Fruit fly (Drosophila melanogaster) whole organism, wandering third instar larva: ENCODE results near the gene tacc.

Experiments
- Abd-B ChIP-seq: fragments of >200 bp; optimal IDR thresholded peaks from 2 replicates; lab custom pipeline; 2017; ENCODE audit warnings: missing biosample characterization, missing genetic modification characterization
- CG32264 ChIP-seq: fragments of 200-800 bp; sonication (Bioruptor generic); optimal IDR thresholded peaks from 2 replicates; lab custom pipeline; 2016; ENCODE audit warnings: missing biosample characterization, missing genetic modification characterization
- CrebA ChIP-seq: fragments of 200-800 bp; sonication (Bioruptor generic); optimal IDR thresholded peaks from 2 replicates; lab custom pipeline; 2016; ENCODE audit warnings: missing biosample characterization, mild to moderate bottlenecking, missing genetic modification characterization, borderline replicate concordance
- Dfd ChIP-seq: fragments of >200 bp; optimal IDR thresholded peaks from 2 replicates; lab custom pipeline; 2017; ENCODE audit warnings: missing biosample characterization, missing genetic modification characterization
- Dif ChIP-seq: fragments of 200-275, 200-300 bp; sonication (Bioruptor generic); optimal IDR thresholded peaks from 2 replicates; lab custom pipeline; 2018; ENCODE audit warnings: missing biosample characterization, missing genetic modification characterization; ENCODE audit not compliant: partially characterized antibody
- GATAd ChIP-seq: sonication (Bioruptor generic); optimal IDR thresholded peaks from 2 replicates; lab custom pipeline; 2016; ENCODE audit warnings: missing biosample characterization, missing genetic modification characterization
- HLH106 ChIP-seq: fragments of 200-800 bp; optimal IDR thresholded peaks from 3 replicates; lab custom pipeline; 2019; ENCODE audit warnings: missing biosample characterization, mild to moderate bottlenecking, missing genetic modification characterization, moderate library complexity
- Hnf4 ChIP-seq: fragments of 200-800 bp; sonication (Bioruptor generic); optimal IDR thresholded peaks from 2 replicates; lab custom pipeline; 2016; ENCODE audit warnings: missing biosample characterization, mild to moderate bottlenecking, missing genetic modification characterization
- Hr78 ChIP-seq: fragments of >200 bp; optimal IDR thresholded peaks from 2 replicates; lab custom pipeline; 2017; ENCODE audit warnings: missing biosample characterization, missing genetic modification characterization
- Hr83 ChIP-seq: fragments of 200-300 bp; sonication (Bioruptor generic); optimal IDR thresholded peaks from 2 replicates; lab custom pipeline; 2016; ENCODE audit warnings: missing biosample characterization, mild to moderate bottlenecking, missing genetic modification characterization, moderate library complexity; ENCODE audit not compliant: poor library complexity, severe bottlenecking
- Jra ChIP-seq: sonication (Bioruptor generic); optimal IDR thresholded peaks from 2 replicates; lab custom pipeline; 2016; ENCODE audit warnings: missing biosample characterization, missing genetic modification characterization
- Mio ChIP-seq: sonication (Bioruptor generic); optimal IDR thresholded peaks from 2 replicates; lab custom pipeline; 2016; ENCODE audit warnings: missing biosample characterization, missing genetic modification characterization
- Myc ChIP-seq: fragments of >200 bp; optimal IDR thresholded peaks from 2 replicates; lab custom pipeline; 2017
- N ChIP-seq: fragments of >200 bp; optimal IDR thresholded peaks from 2 replicates; lab custom pipeline; 2018; ENCODE audit warnings: missing biosample characterization, missing external identifiers, missing genetic modification characterization
- Rel ChIP-seq, 2 experiments: fragments of 200-800 bp; sonication (Bioruptor generic) in 1 of 2; optimal IDR thresholded peaks; 2 replicates in 1 of 2; 3 replicates in 1 of 2; lab custom pipeline; 2016 to 2019; ENCODE audit warnings: mild to moderate bottlenecking in 2 of 2, missing biosample characterization in 2 of 2, missing genetic modification characterization in 2 of 2, moderate library complexity in 1 of 2
- Sp1 ChIP-seq: fragments of 200-800 bp; sonication (Bioruptor generic); optimal IDR thresholded peaks from 3 replicates; lab custom pipeline; 2019; ENCODE audit warnings: missing biosample characterization, mild to moderate bottlenecking, missing genetic modification characterization, moderate library complexity
- Vsx2 ChIP-seq: fragments of 200-300, 225-300 bp; sonication (Bioruptor generic); optimal IDR thresholded peaks from 2 replicates; lab custom pipeline; 2018; ENCODE audit warnings: missing biosample characterization, missing genetic modification characterization; ENCODE audit not compliant: partially characterized antibody
- br ChIP-seq: fragments of 200-800 bp; sonication (Bioruptor generic); optimal IDR thresholded peaks from 2 replicates; lab custom pipeline; 2016; ENCODE audit warnings: missing biosample characterization, missing genetic modification characterization
- brk ChIP-seq: fragments of 200-800 bp; sonication (Bioruptor generic); optimal IDR thresholded peaks from 2 replicates; lab custom pipeline; 2016; ENCODE audit warnings: missing biosample characterization, mild to moderate bottlenecking, missing genetic modification characterization
- dl ChIP-seq, 2 experiments: fragments of 175-275, 200-275 bp in 1 of 2; fragments of 200-275 bp in 1 of 2; sonication (Bioruptor generic); optimal IDR thresholded peaks; lab custom pipeline; 2018; ENCODE audit warnings: mild to moderate bottlenecking in 2 of 2, missing biosample characterization in 2 of 2, missing genetic modification characterization in 2 of 2, moderate library complexity in 2 of 2; ENCODE audit not compliant: partially characterized antibody in 2 of 2, insufficient read depth in 1 of 2
- dmrt93B ChIP-seq: fragments of 200-800 bp; sonication (Bioruptor generic); optimal IDR thresholded peaks from 2 replicates; lab custom pipeline; 2018; ENCODE audit warnings: missing biosample characterization, mild to moderate bottlenecking, missing genetic modification characterization
- ey ChIP-seq: fragments of 200-800 bp; sonication (Bioruptor generic); optimal IDR thresholded peaks from 2 replicates; lab custom pipeline; 2016; ENCODE audit warnings: missing biosample characterization, missing genetic modification characterization
- foxo ChIP-seq, 2 experiments: fragments of 200-800 bp; sonication (Bioruptor generic); optimal IDR thresholded peaks; 2 replicates in 1 of 2; 3 replicates in 1 of 2; lab custom pipeline; 2016 to 2017; ENCODE audit warnings: missing biosample characterization in 2 of 2, missing genetic modification characterization in 2 of 2
- fru ChIP-seq: fragments of 200-800 bp; sonication (Bioruptor generic); optimal IDR thresholded peaks from 3 replicates; lab custom pipeline; 2016; ENCODE audit warnings: missing biosample characterization, mild to moderate bottlenecking, missing genetic modification characterization
- h ChIP-seq: fragments of 200-800 bp; sonication (Bioruptor generic); optimal IDR thresholded peaks from 3 replicates; lab custom pipeline; 2016; ENCODE audit warnings: missing biosample characterization, mild to moderate bottlenecking, missing genetic modification characterization
- pan ChIP-seq: fragments of >200 bp; optimal IDR thresholded peaks from 2 replicates; lab custom pipeline; 2017
- psq ChIP-seq: fragments of 200-800 bp; sonication (Bioruptor generic); optimal IDR thresholded peaks from 3 replicates; lab custom pipeline; 2017; ENCODE audit warnings: missing biosample characterization, mild to moderate bottlenecking, missing genetic modification characterization, moderate library complexity
- rgr ChIP-seq: fragments of 200-800 bp; sonication (Bioruptor generic); optimal IDR thresholded peaks from 3 replicates; lab custom pipeline; 2016; ENCODE audit warnings: missing biosample characterization, mild to moderate bottlenecking, missing genetic modification characterization
- sage ChIP-seq: fragments of 200-800 bp; sonication (Bioruptor generic); optimal IDR thresholded peaks from 2 replicates; lab custom pipeline; 2016; ENCODE audit warnings: missing biosample characterization, mild to moderate bottlenecking, missing genetic modification characterization
- sv ChIP-seq: fragments of 200-800 bp; sonication (Bioruptor generic); optimal IDR thresholded peaks from 3 replicates; lab custom pipeline; 2016; ENCODE audit warnings: missing biosample characterization, missing genetic modification characterization
- tai ChIP-seq: sonication (Bioruptor generic); optimal IDR thresholded peaks from 2 replicates; lab custom pipeline; 2016; ENCODE audit warnings: missing biosample characterization, missing genetic modification characterization
- usp ChIP-seq: fragments of >200 bp; optimal IDR thresholded peaks from 2 replicates; lab custom pipeline; 2017; ENCODE audit warnings: missing biosample characterization, missing genetic modification characterization
- woc ChIP-seq: sonication (Bioruptor generic); optimal IDR thresholded peaks from 2 replicates; lab custom pipeline; 2016; ENCODE audit warnings: missing biosample characterization, mild to moderate bottlenecking, missing genetic modification characterization

Gene tacc

DNA sequence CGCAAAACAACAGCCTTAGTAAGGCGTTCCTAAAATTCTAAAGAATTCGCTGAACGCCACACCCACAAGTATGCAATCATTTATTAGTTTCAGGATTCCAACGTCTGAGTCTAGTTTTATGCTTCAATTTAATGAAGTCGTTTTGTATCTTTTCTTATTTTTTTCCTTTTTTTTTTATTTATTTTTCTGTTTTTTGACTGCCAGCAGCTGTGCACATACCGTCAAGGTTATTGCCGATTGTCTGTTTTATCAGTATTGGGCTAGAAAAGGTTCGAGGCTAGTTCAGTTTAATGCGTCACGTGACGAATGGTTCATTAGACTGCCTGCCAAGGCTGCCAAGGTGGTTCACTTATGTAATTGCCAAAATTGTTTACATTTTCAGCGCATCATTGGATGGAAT is 12.5 kb upstream of the tacc start:
- no peak for TF ChIP-seq Jra
- peak; percentile 4 for TF ChIP-seq rgr
- no peak for TF ChIP-seq Hr78 (GFP tag; lab: Kevin White, UChicago)
- no peak for TF ChIP-seq dl (GFP tag; optimal IDR thresholded peaks at IDR 0.05; lab: Kevin White, UChicago; ENCODE audit: insufficient read depth in 1 of 2, partially characterized antibody in 2 of 2)
- TF ChIP-seq CG32264 (GFP tag; lab: Kevin White, UChicago): no peak
- peak; percentile 25 for TF ChIP-seq h (GFP tag; lab: Kevin White, UChicago)
- no peak for TF ChIP-seq Myc (lab: Kevin White, UChicago)
- TF ChIP-seq GATAd: no peak
- no peak for TF ChIP-seq psq (GFP tag; lab: Kevin White, UChicago)
- TF ChIP-seq CrebA (GFP tag; lab: Kevin White, UChicago): peak; percentile 52
- TF ChIP-seq Mio: no peak
- TF ChIP-seq usp (GFP tag; lab: Kevin White, UChicago): no peak
- peak; percentile 77 for TF ChIP-seq Sp1
- no peak for TF ChIP-seq dmrt93B (GFP tag; lab: Kevin White, UChicago)
- TF ChIP-seq Dif: no peak
- peak; percentile 38 for TF ChIP-seq br (GFP tag; lab: Kevin White, UChicago)
- no peak for TF ChIP-seq N
- TF ChIP-seq Vsx2 (GFP tag; lab: Kevin White, UChicago): no peak
- TF ChIP-seq sv (GFP tag; lab: Kevin White, UChicago): no peak
- no peak for TF ChIP-seq Abd-B (GFP tag; lab: Kevin White, UChicago)
- TF ChIP-seq Hnf4: peak; percentile 28
- no peak for TF ChIP-seq ey (GFP tag; lab: Kevin White, UChicago)
- TF ChIP-seq pan (lab: Kevin White, UChicago): no peak
- peak; percentile 37 for TF ChIP-seq Hr83 (GFP tag; lab: Kevin White, UChicago)
- TF ChIP-seq foxo (GFP tag; optimal IDR thresholded peaks at IDR 0.05; lab: Kevin White, UChicago): no peak
- no peak for TF ChIP-seq HLH106
- peak; percentile 12 for TF ChIP-seq sage (GFP tag; lab: Kevin White, UChicago)

dm6 chr3R:4749735-4750134 is 879 bp upstream of the tacc start, which contains the start of gene atms:
TSS of gene atms (plus strand) at chr3R:4750035.
- TF ChIP-seq sv (GFP tag; lab: Kevin White, UChicago) (no peak), Rel (GFP tag; optimal IDR thresholded peaks at IDR 0.05; lab: Kevin White, UChicago) (no peak), Rel (tag; optimal IDR thresholded peaks at IDR 0.05; lab: Kevin White, UChicago) (no peak), tai (GFP tag; lab: Kevin White, UChicago) (no peak), HLH106 (no peak)
- TF ChIP-seq, all 38 proteins: peak for 0

- no peak for TF ChIP-seq Jra
- no peak for TF ChIP-seq rgr
- TF ChIP-seq Hnf4: no peak
- TF ChIP-seq tai (GFP tag; lab: Kevin White, UChicago): no peak
- no peak for TF ChIP-seq HLH106
- no peak for TF ChIP-seq Dfd (GFP tag; lab: Kevin White, UChicago)
- TF ChIP-seq sage (GFP tag; lab: Kevin White, UChicago): no peak
- no peak for TF ChIP-seq brk
- TF ChIP-seq CG32264 (GFP tag; lab: Kevin White, UChicago): no peak
- TF ChIP-seq N: no peak
- TF ChIP-seq usp (GFP tag; lab: Kevin White, UChicago): no peak
- no peak for TF ChIP-seq Rel (GFP tag; optimal IDR thresholded peaks at IDR 0.05; lab: Kevin White, UChicago)
- TF ChIP-seq Rel (tag; optimal IDR thresholded peaks at IDR 0.05; lab: Kevin White, UChicago): no peak
- TF ChIP-seq Mio: no peak
Measured at dm6 chr3R:4747292-4747691, 1.6 kb downstream of the tacc start.

DNA sequence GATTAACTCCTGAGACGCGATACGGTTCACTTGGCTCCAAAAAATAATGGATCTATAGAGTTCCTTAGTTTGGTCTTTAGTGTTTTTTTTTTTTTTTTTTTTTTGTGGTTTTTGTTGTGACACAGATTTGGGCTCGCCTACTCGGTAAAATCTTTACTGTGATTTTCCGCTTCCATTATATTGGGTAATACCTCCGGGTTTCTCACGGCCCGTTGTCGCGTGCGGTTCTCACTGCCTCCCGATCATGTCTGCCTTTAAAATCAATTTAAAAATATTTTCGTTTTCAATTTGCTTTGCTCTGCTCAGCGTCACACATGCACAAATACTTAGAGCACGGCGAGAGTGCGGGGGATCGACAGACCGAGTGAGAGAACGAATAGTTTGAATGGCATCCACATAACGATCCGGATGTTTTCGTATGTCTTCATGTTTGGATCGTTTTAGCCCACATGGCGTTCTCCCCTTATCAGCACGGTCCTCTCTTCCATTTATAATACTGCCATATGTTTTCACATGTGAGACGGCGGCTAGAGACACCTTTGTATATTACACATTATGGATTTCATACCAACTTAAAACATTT is 2.6 kb downstream of the tacc start:
- TF ChIP-seq Sp1: no peak
- no peak for TF ChIP-seq h (GFP tag; lab: Kevin White, UChicago)
- no peak for TF ChIP-seq HLH106
- TF ChIP-seq usp (GFP tag; lab: Kevin White, UChicago): no peak
- no peak for TF ChIP-seq fru (GFP tag; lab: Kevin White, UChicago)
- no peak for TF ChIP-seq Dif
- TF ChIP-seq CG32264 (GFP tag; lab: Kevin White, UChicago): no peak
- no peak for TF ChIP-seq pan (lab: Kevin White, UChicago)
- TF ChIP-seq Jra: no peak
- no peak for TF ChIP-seq sage (GFP tag; lab: Kevin White, UChicago)
- no peak for TF ChIP-seq woc
- TF ChIP-seq Hr78 (GFP tag; lab: Kevin White, UChicago): no peak
- TF ChIP-seq Vsx2 (GFP tag; lab: Kevin White, UChicago): no peak
- no peak for TF ChIP-seq psq (GFP tag; lab: Kevin White, UChicago)
- TF ChIP-seq Hnf4: no peak
- TF ChIP-seq sv (GFP tag; lab: Kevin White, UChicago): no peak
- no peak for TF ChIP-seq Rel (GFP tag; optimal IDR thresholded peaks at IDR 0.05; lab: Kevin White, UChicago)
- no peak for TF ChIP-seq Rel (tag; optimal IDR thresholded peaks at IDR 0.05; lab: Kevin White, UChicago)
- no peak for TF ChIP-seq dmrt93B (GFP tag; lab: Kevin White, UChicago)
- no peak for TF ChIP-seq br (GFP tag; lab: Kevin White, UChicago)
